Fruit fly (Drosophila melanogaster) whole organism, embryonic: ENCODE results near the gene CG42685.
A peak's percentile ranks its signal among the peaks of the same experiment; 100 is the strongest.

Source experiments
- Asciz ChIP-seq: fragments of 200-800 bp; sonication (Bioruptor generic); optimal IDR thresholded peaks from 2 replicates; lab custom pipeline; 2017; ENCODE audit warnings: missing biosample characterization, mild to moderate bottlenecking, missing genetic modification characterization, missing genetic modification reagents
- B-H1 ChIP-seq: fragments of 200-800 bp; sonication (Bioruptor generic); IDR thresholded peaks from 3 replicates; pipeline ENCODE4 v1.3.6; 2022; ENCODE audit warnings: missing biosample characterization, missing genetic modification characterization
- CG11504 ChIP-seq: fragments of 200-800 bp; sonication (Bioruptor generic); optimal IDR thresholded peaks from 3 replicates; lab custom pipeline; 2019; ENCODE audit warnings: missing biosample characterization, mild to moderate bottlenecking, missing genetic modification characterization, moderate library complexity
- CG12769 ChIP-seq: fragments of 200-800 bp; sonication (Bioruptor generic); optimal IDR thresholded peaks from 2 replicates; lab custom pipeline; 2019; ENCODE audit warnings: missing biosample characterization, mild to moderate bottlenecking, missing genetic modification characterization, moderate library complexity
- CG13424 ChIP-seq: fragments of 200-800 bp; sonication (Bioruptor generic); optimal IDR thresholded peaks from 2 replicates; lab custom pipeline; 2019; ENCODE audit warnings: missing biosample characterization, mild to moderate bottlenecking, missing genetic modification characterization, moderate library complexity
- CG13775 ChIP-seq: fragments of 200-800 bp; sonication (Bioruptor generic); optimal IDR thresholded peaks from 3 replicates; lab custom pipeline; 2017; ENCODE audit warnings: missing biosample characterization, mild to moderate bottlenecking, missing genetic modification characterization
- CG14710 ChIP-seq: fragments of 200-800 bp; sonication (Bioruptor generic); optimal IDR thresholded peaks from 3 replicates; lab custom pipeline; 2019; ENCODE audit warnings: missing biosample characterization, mild to moderate bottlenecking, missing genetic modification characterization, moderate library complexity
- CG17328 ChIP-seq: fragments of 200-800 bp; sonication (Bioruptor generic); IDR thresholded peaks from 2 replicates; pipeline ENCODE4 v1.3.6; 2022; ENCODE audit warnings: missing biosample characterization, missing genetic modification characterization
- CG17359 ChIP-seq: fragments of 200-800 bp; sonication (Bioruptor generic); optimal IDR thresholded peaks from 3 replicates; lab custom pipeline; 2018; ENCODE audit warnings: missing biosample characterization, mild to moderate bottlenecking, missing genetic modification characterization, moderate library complexity
- CG17829 ChIP-seq: fragments of 200-800 bp; optimal IDR thresholded peaks from 2 replicates; lab custom pipeline; 2019; ENCODE audit warnings: missing biosample characterization, mild to moderate bottlenecking, missing genetic modification characterization, moderate library complexity
- CG18262 ChIP-seq: fragments of 200-800 bp; optimal IDR thresholded peaks from 3 replicates; lab custom pipeline; 2019; ENCODE audit warnings: missing biosample characterization, mild to moderate bottlenecking, missing genetic modification characterization, moderate library complexity
- CG2199 ChIP-seq: fragments of 200-800 bp; sonication (Bioruptor generic); IDR thresholded peaks from 3 replicates; pipeline ENCODE4 v1.3.6; 2022; ENCODE audit warnings: missing biosample characterization, missing genetic modification characterization
- CG31441 ChIP-seq: fragments of 200-800 bp; sonication (Bioruptor generic); IDR thresholded peaks from 2 replicates; pipeline ENCODE4 v1.3.6; 2022; ENCODE audit warnings: missing biosample characterization, missing genetic modification characterization
- CG33213 ChIP-seq: fragments of 200-800 bp; sonication (Bioruptor generic); optimal IDR thresholded peaks from 3 replicates; lab custom pipeline; 2016; ENCODE audit warnings: missing biosample characterization, missing genetic modification characterization
- CG3726 ChIP-seq: fragments of 200-800 bp; sonication (Bioruptor generic); IDR thresholded peaks from 3 replicates; pipeline ENCODE4, ENCODE4 v1.3.6; 2022; ENCODE audit warnings: missing biosample characterization, missing genetic modification characterization
- CG4854 ChIP-seq: fragments of 200-800 bp; sonication (Bioruptor generic); optimal IDR thresholded peaks from 2 replicates; lab custom pipeline; 2016; ENCODE audit warnings: missing biosample characterization, missing genetic modification characterization, inconsistent platforms
- CG5180 ChIP-seq: fragments of 200-800 bp; sonication (Bioruptor generic); optimal IDR thresholded peaks from 3 replicates; lab custom pipeline; 2017; ENCODE audit warnings: missing biosample characterization, missing genetic modification characterization, mild to moderate bottlenecking, moderate library complexity, missing genetic modification reagents
- CG8281 ChIP-seq: fragments of 200-800 bp; sonication (Bioruptor generic); optimal IDR thresholded peaks from 2 replicates; lab custom pipeline; 2018; ENCODE audit warnings: missing biosample characterization, mild to moderate bottlenecking, missing genetic modification characterization, moderate library complexity
- CG8924 ChIP-seq: fragments of 200-800 bp; optimal IDR thresholded peaks from 3 replicates; lab custom pipeline; 2019; ENCODE audit warnings: missing biosample characterization, mild to moderate bottlenecking, missing genetic modification characterization, moderate library complexity
- D19A ChIP-seq: fragments of 200-800 bp; optimal IDR thresholded peaks from 3 replicates; lab custom pipeline; 2019; ENCODE audit warnings: missing biosample characterization, mild to moderate bottlenecking, missing genetic modification characterization, moderate library complexity
- H15 ChIP-seq: fragments of 200-800 bp; sonication (Bioruptor generic); IDR thresholded peaks from 3 replicates; pipeline ENCODE4 v1.3.6; 2022; ENCODE audit warnings: missing biosample characterization, missing genetic modification characterization
- HLH3B ChIP-seq: fragments of 200-800 bp; sonication (Bioruptor generic); IDR thresholded peaks from 2 replicates; pipeline ENCODE4 v1.3.6; 2022; ENCODE audit warnings: missing biosample characterization, missing genetic modification characterization
- HmgD ChIP-seq: fragments of 200-800 bp; sonication (Bioruptor generic); optimal IDR thresholded peaks from 3 replicates; lab custom pipeline; 2016; ENCODE audit warnings: missing biosample characterization, missing genetic modification characterization
- Max ChIP-seq: fragments of 200-800 bp; sonication (Bioruptor generic); optimal IDR thresholded peaks from 2 replicates; lab custom pipeline; 2016; ENCODE audit warnings: missing biosample characterization, mild to moderate bottlenecking, missing genetic modification characterization
- NfI ChIP-seq: fragments of 200-800 bp; sonication (Bioruptor generic); optimal IDR thresholded peaks from 3 replicates; lab custom pipeline; 2018; ENCODE audit warnings: missing biosample characterization, mild to moderate bottlenecking, missing genetic modification characterization, moderate library complexity
- Sox102F ChIP-seq: fragments of 200-800 bp; sonication (Bioruptor generic); optimal IDR thresholded peaks from 2 replicates; lab custom pipeline; 2018; ENCODE audit warnings: missing biosample characterization, mild to moderate bottlenecking, missing genetic modification characterization, moderate library complexity
- Ssrp ChIP-seq: fragments of 200-800 bp; sonication (Bioruptor generic); optimal IDR thresholded peaks from 2 replicates; lab custom pipeline; 2018; ENCODE audit warnings: missing biosample characterization, mild to moderate bottlenecking, missing genetic modification characterization, moderate library complexity
- Usf ChIP-seq: fragments of 200-800 bp; sonication (Bioruptor generic); optimal IDR thresholded peaks from 2 replicates; lab custom pipeline; 2017; ENCODE audit warnings: missing genotype, missing biosample characterization, missing genetic modification characterization
- Xbp1 ChIP-seq: fragments of 200-800 bp; sonication (Bioruptor generic); optimal IDR thresholded peaks from 3 replicates; lab custom pipeline; 2016; ENCODE audit warnings: missing biosample characterization, mild to moderate bottlenecking, missing genetic modification characterization
- Xrp1 ChIP-seq: fragments of 200-800 bp; sonication (Bioruptor generic); IDR thresholded peaks from 2 replicates; pipeline ENCODE4 v1.3.6; 2022; ENCODE audit warnings: missing biosample characterization, missing genetic modification characterization
- amos ChIP-seq: fragments of 200-800 bp; sonication (Bioruptor generic); IDR thresholded peaks from 2 replicates; pipeline ENCODE4 v1.3.6; 2022; ENCODE audit warnings: missing biosample characterization, missing genetic modification characterization; ENCODE audit not compliant: partially characterized antibody
- cwo ChIP-seq: fragments of 200-800 bp; sonication (Bioruptor generic); optimal IDR thresholded peaks from 3 replicates; lab custom pipeline; 2017; ENCODE audit warnings: missing biosample characterization, missing genetic modification characterization, mild to moderate bottlenecking, moderate library complexity, missing genetic modification reagents
- dmrt11E ChIP-seq: fragments of 200-800 bp; sonication (Bioruptor generic); optimal IDR thresholded peaks from 3 replicates; lab custom pipeline; 2018; ENCODE audit warnings: missing biosample characterization, mild to moderate bottlenecking, missing genetic modification characterization, moderate library complexity
- dmrt99B ChIP-seq: fragments of 200-800 bp; sonication (Bioruptor generic); optimal IDR thresholded peaks from 2 replicates; lab custom pipeline; 2018; ENCODE audit warnings: missing biosample characterization, mild to moderate bottlenecking, missing genetic modification characterization, moderate library complexity
- esg ChIP-seq: fragments of 200-800 bp; sonication (Bioruptor generic); conservative IDR thresholded peaks from 2 replicates; pipeline ENCODE4 v1.3.6; 2022; ENCODE audit warnings: missing biosample characterization, missing genetic modification characterization
- ewg ChIP-seq: fragments of 200-800 bp; sonication (Bioruptor generic); optimal IDR thresholded peaks from 3 replicates; lab custom pipeline; 2017; ENCODE audit warnings: mild to moderate bottlenecking, missing biosample characterization, missing genetic modification reagents, missing genetic modification characterization
- gsb-n ChIP-seq: fragments of 200-800 bp; sonication (Bioruptor generic); optimal IDR thresholded peaks from 3 replicates; lab custom pipeline; 2018; ENCODE audit warnings: missing biosample characterization, mild to moderate bottlenecking, missing genetic modification characterization
- kni ChIP-seq: fragments of 200-800 bp; sonication (Bioruptor generic); optimal IDR thresholded peaks from 3 replicates; lab custom pipeline; 2017; ENCODE audit warnings: mild to moderate bottlenecking, missing biosample characterization, missing genetic modification reagents, missing genetic modification characterization
- peb ChIP-seq: fragments of 200-800 bp; sonication (Bioruptor generic); IDR thresholded peaks from 2 replicates; pipeline ENCODE4 v1.3.6; 2022; ENCODE audit warnings: missing biosample characterization, missing genetic modification characterization
- phol ChIP-seq: fragments of 200-800 bp; sonication (Bioruptor generic); optimal IDR thresholded peaks from 3 replicates; lab custom pipeline; 2018; ENCODE audit warnings: missing biosample characterization, mild to moderate bottlenecking, missing genetic modification characterization, moderate library complexity
- sens ChIP-seq: fragments of 200-800 bp; sonication (Bioruptor generic); peaks from one replicate; lab custom pipeline; 2016; ENCODE audit warnings: missing biosample characterization, missing genetic modification characterization
- seq ChIP-seq: fragments of 200-800 bp; sonication (Bioruptor generic); IDR thresholded peaks from 2 replicates; pipeline ENCODE4 v1.3.6; 2022; ENCODE audit warnings: missing biosample characterization, missing genetic modification characterization
- shn ChIP-seq: fragments of 200-800 bp; sonication (Bioruptor generic); optimal IDR thresholded peaks from 3 replicates; lab custom pipeline; 2016; ENCODE audit warnings: missing biosample characterization, missing genetic modification characterization
- slbo ChIP-seq: fragments of 200-800 bp; sonication (Bioruptor generic); IDR thresholded peaks from 2 replicates; pipeline ENCODE4 v1.3.6; 2022; ENCODE audit warnings: missing biosample characterization, missing genetic modification characterization
- sr ChIP-seq: fragments of 200-800 bp; sonication (Bioruptor generic); IDR thresholded peaks from 3 replicates; pipeline ENCODE4 v1.3.6; 2022; ENCODE audit warnings: missing biosample characterization, missing genetic modification characterization
- tgo ChIP-seq: fragments of 200-800 bp; sonication (Bioruptor generic); IDR thresholded peaks from 3 replicates; pipeline ENCODE4 v1.3.6; 2022; ENCODE audit warnings: missing biosample characterization, missing genetic modification characterization
- usp ChIP-seq: fragments of >200 bp; optimal IDR thresholded peaks from 2 replicates; lab custom pipeline; 2017; ENCODE audit warnings: missing biosample characterization, missing genetic modification characterization
- wor ChIP-seq: fragments of 200-800 bp; sonication (Bioruptor generic); IDR thresholded peaks from 2 replicates; pipeline ENCODE4 v1.3.6; 2022; ENCODE audit warnings: missing biosample characterization, missing genetic modification characterization
- yki ChIP-seq: fragments of >200 bp; optimal IDR thresholded peaks from 3 replicates; lab custom pipeline; 2018

The CG42685 gene

dm6 chr2L:14697938-14698337 is 32.0 kb downstream of the CG42685 start (continued):
- no peak for TF ChIP-seq usp (GFP tag; lab: Kevin White, UChicago)
- peak; percentile 49 for TF ChIP-seq CG8281
- TF ChIP-seq Sox102F (GFP tag; lab: Kevin White, UChicago): peak; percentile 31
- no peak for TF ChIP-seq wor
- TF ChIP-seq yki: no peak
- TF ChIP-seq cwo: no peak
- no peak for TF ChIP-seq B-H1 (GFP tag; lab: Robert Waterston, UW)
- no peak for TF ChIP-seq CG3726
- TF ChIP-seq CG17359 (tag; lab: Kevin White, UChicago): peak; percentile 9
- peak; percentile 5 for TF ChIP-seq CG13424 (tag; lab: Kevin White, UChicago)
- TF ChIP-seq Max (GFP tag; lab: Kevin White, UChicago): no peak
- TF ChIP-seq dmrt99B (tag; lab: Kevin White, UChicago): peak; percentile 53
- TF ChIP-seq CG11504: peak; percentile 50
- TF ChIP-seq, all 482 proteins: peak for 28

DNA sequence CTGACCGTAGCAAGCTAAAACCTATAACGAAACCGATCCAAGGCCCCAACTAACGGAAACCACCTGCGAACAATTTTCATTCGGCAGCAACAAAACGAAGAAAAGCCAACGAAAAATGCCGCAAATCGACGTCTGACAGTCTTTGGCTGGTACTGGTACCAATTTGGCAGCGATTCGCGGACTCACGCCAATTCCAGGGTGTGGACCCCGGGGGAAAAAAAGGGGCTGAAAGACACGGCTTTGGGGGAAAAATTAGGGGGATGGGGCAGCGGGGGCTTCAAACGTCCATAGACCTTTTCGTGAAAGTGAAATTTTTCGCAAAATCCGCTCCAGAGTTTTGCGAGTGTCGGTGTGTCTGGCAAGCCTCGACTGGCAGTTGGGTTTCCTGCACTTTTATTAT is 36.4 kb downstream of the CG42685 start:
- TF ChIP-seq tgo (no peak), NfI (no peak), CG5180 (no peak)

DNA sequence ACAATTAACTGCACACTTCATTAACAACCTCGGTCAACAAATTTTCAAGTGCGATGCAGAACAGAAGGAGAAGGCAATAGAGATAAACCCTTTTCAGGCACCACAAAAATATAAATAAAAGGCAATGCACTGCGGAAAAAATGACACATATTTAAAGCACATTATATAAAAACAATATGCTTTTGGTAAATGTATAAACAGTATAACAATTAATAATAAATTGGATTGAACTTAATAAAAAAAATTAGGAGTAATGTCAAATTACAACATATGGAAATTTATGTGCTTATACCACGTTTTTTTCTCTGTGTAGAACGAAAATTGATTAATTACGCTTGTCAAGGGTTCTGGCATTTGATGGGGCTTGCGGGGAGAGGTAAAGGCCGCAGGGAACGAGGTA is 39.2 kb downstream of the CG42685 start:
- TF ChIP-seq HLH3B (GFP tag; lab: Robert Waterston, UW): peak; percentile 16; the same call in 1 of the 2 replicates
- TF ChIP-seq slbo (GFP tag; lab: Robert Waterston, UW): no peak
- TF ChIP-seq amos (GFP tag; lab: Robert Waterston, UW): no peak
- TF ChIP-seq D19A (tag; lab: Kevin White, UChicago): peak; percentile 38
- no peak for TF ChIP-seq HmgD (GFP tag; lab: Kevin White, UChicago)
- TF ChIP-seq H15 (GFP tag; lab: Robert Waterston, UW): no peak
- TF ChIP-seq dmrt11E: peak; percentile 85
- peak; percentile 6 for TF ChIP-seq CG13775 (GFP tag; lab: Kevin White, UChicago)
- no peak for TF ChIP-seq sr (GFP tag; lab: Robert Waterston, UW)
- peak; percentile 68 for TF ChIP-seq CG18262 (tag; lab: Kevin White, UChicago)
- no peak for TF ChIP-seq Asciz (GFP tag; lab: Kevin White, UChicago)
- TF ChIP-seq Xbp1: peak; percentile 7
- TF ChIP-seq CG33213 (GFP tag; lab: Kevin White, UChicago): no peak
- TF ChIP-seq ewg (GFP tag; lab: Kevin White, UChicago): no peak
- 0 out of 3 replicates have a peak, but pooled peaks have one; percentile 18 for TF ChIP-seq CG2199 (GFP tag; lab: Robert Waterston, UW)
- TF ChIP-seq sens (GFP tag; lab: Kevin White, UChicago): peak; percentile 80
- TF ChIP-seq Xrp1 (GFP tag; lab: Robert Waterston, UW): peak; percentile 72
- TF ChIP-seq CG4854 (GFP tag; lab: Kevin White, UChicago): no peak
- TF ChIP-seq kni (GFP tag; lab: Kevin White, UChicago): peak; percentile 37
- no peak for TF ChIP-seq peb (GFP tag; lab: Robert Waterston, UW)
- TF ChIP-seq CG12769 (tag; lab: Kevin White, UChicago): no peak
- TF ChIP-seq CG17829 (tag; lab: Kevin White, UChicago): peak; percentile 24
- peak; percentile 81 for TF ChIP-seq gsb-n (tag; lab: Kevin White, UChicago)
- TF ChIP-seq shn (GFP tag; lab: Kevin White, UChicago): no peak
- no peak for TF ChIP-seq seq (GFP tag; lab: Robert Waterston, UW)
- peak; percentile 30 for TF ChIP-seq CG8924 (tag; lab: Kevin White, UChicago)
- no peak for TF ChIP-seq Usf (GFP tag; lab: Kevin White, UChicago)
- no peak for TF ChIP-seq esg (GFP tag; lab: Robert Waterston, UW)
- TF ChIP-seq Ssrp (tag; lab: Kevin White, UChicago): peak; percentile 20
- peak; percentile 22 for TF ChIP-seq phol (tag; lab: Kevin White, UChicago)
- TF ChIP-seq CG31441 (GFP tag; lab: Robert Waterston, UW): 0 out of 2 replicates have a peak, but pooled peaks have one; percentile 33
- TF ChIP-seq CG11504: no peak
- peak; percentile 50; the same call in 1 of the 2 replicates for TF ChIP-seq CG17328 (GFP tag; lab: Robert Waterston, UW)
- peak; percentile 40 for TF ChIP-seq CG14710 (tag; lab: Kevin White, UChicago)
